Fruit fly (Drosophila melanogaster) whole organism, embryonic: ENCODE measurements around the gene CG14636.
A peak's percentile ranks its signal among the peaks of the same experiment; 100 is the strongest.

Experiments
- Asciz ChIP-seq: fragments of 200-800 bp; sonication (Bioruptor generic); optimal IDR thresholded peaks from 2 replicates; lab custom pipeline; 2017; ENCODE audit warnings: missing biosample characterization, mild to moderate bottlenecking, missing genetic modification characterization, missing genetic modification reagents
- Atf-2 ChIP-seq: fragments of 200-800 bp; sonication (Bioruptor generic); optimal IDR thresholded peaks from 2 replicates; lab custom pipeline; 2016; ENCODE audit warnings: missing biosample characterization, missing genetic modification characterization
- Awh ChIP-seq: fragments of 200-800 bp; sonication (Bioruptor generic); IDR thresholded peaks from 2 replicates; pipeline ENCODE4, ENCODE4 v1.3.6; 2022; ENCODE audit warnings: missing biosample characterization, missing genetic modification characterization
- Bdp1 ChIP-seq: fragments of 200-800 bp; sonication (Bioruptor generic); optimal IDR thresholded peaks from 3 replicates; lab custom pipeline; 2016; ENCODE audit warnings: missing biosample characterization, missing genetic modification characterization
- Bgb ChIP-seq: fragments of 200-800 bp; sonication (Bioruptor generic); IDR thresholded peaks from 2 replicates; pipeline ENCODE4 v1.3.6; 2022; ENCODE audit warnings: missing biosample characterization, missing genetic modification characterization; ENCODE audit not compliant: partially characterized antibody
- CG1024 ChIP-seq: fragments of 200-800 bp; sonication (Bioruptor generic); IDR thresholded peaks from 2 replicates; pipeline ENCODE4 v1.3.6; 2022; ENCODE audit warnings: missing biosample characterization, missing genetic modification characterization
- CG10321 ChIP-seq: fragments of 200-800 bp; sonication (Bioruptor generic); IDR thresholded peaks from 2 replicates; pipeline ENCODE4 v1.3.6; 2022; ENCODE audit warnings: missing biosample characterization, missing genetic modification characterization
- CG11093 ChIP-seq: fragments of 200-800 bp; sonication (Bioruptor generic); IDR thresholded peaks from 3 replicates; pipeline ENCODE4 v1.3.6; 2022; ENCODE audit warnings: missing biosample characterization, missing genetic modification characterization
- CG11696 ChIP-seq: fragments of 200-800 bp; sonication (Bioruptor generic); IDR thresholded peaks from 2 replicates; pipeline ENCODE4 v1.3.6; 2022; ENCODE audit warnings: missing biosample characterization, missing genetic modification characterization
- CG12104 ChIP-seq: fragments of 200-800 bp; sonication (Bioruptor generic); optimal IDR thresholded peaks from 3 replicates; lab custom pipeline; 2016; ENCODE audit warnings: missing biosample characterization, missing genetic modification characterization
- CG13624 ChIP-seq: fragments of 200-800 bp; sonication (Bioruptor generic); optimal IDR thresholded peaks from 2 replicates; lab custom pipeline; 2016; ENCODE audit warnings: missing biosample characterization, missing genetic modification characterization
- CG15011 ChIP-seq: fragments of 200-800 bp; sonication (Bioruptor generic); optimal IDR thresholded peaks from 3 replicates; lab custom pipeline; 2018; ENCODE audit warnings: missing biosample characterization, mild to moderate bottlenecking, missing genetic modification characterization
- CG15073 ChIP-seq: fragments of 200-800 bp; sonication (Bioruptor generic); optimal IDR thresholded peaks from 2 replicates; lab custom pipeline; 2016; ENCODE audit warnings: missing biosample characterization, missing genetic modification characterization
- CG1529 ChIP-seq: fragments of 200-800 bp; sonication (Bioruptor generic); optimal IDR thresholded peaks from 3 replicates; lab custom pipeline; 2018; ENCODE audit warnings: missing biosample characterization, missing genetic modification characterization
- CG1647 ChIP-seq: fragments of 200-800 bp; sonication (Bioruptor generic); optimal IDR thresholded peaks from 3 replicates; lab custom pipeline; 2016; ENCODE audit warnings: missing biosample characterization, missing genetic modification characterization
- CG2120 ChIP-seq: fragments of 200-800 bp; sonication (Bioruptor generic); optimal IDR thresholded peaks from 3 replicates; lab custom pipeline; 2016; ENCODE audit warnings: missing biosample characterization, missing genetic modification characterization
- CG31441 ChIP-seq: fragments of 200-800 bp; sonication (Bioruptor generic); IDR thresholded peaks from 2 replicates; pipeline ENCODE4 v1.3.6; 2022; ENCODE audit warnings: missing biosample characterization, missing genetic modification characterization
- CG3163 ChIP-seq: fragments of 200-800 bp; sonication (Bioruptor generic); optimal IDR thresholded peaks from 3 replicates; lab custom pipeline; 2016; ENCODE audit warnings: missing biosample characterization, missing genetic modification characterization
- CG4617 ChIP-seq: fragments of 200-800 bp; sonication (Bioruptor generic); optimal IDR thresholded peaks from 3 replicates; lab custom pipeline; 2016; ENCODE audit warnings: missing biosample characterization, missing genetic modification characterization, borderline replicate concordance
- CG7928 ChIP-seq: fragments of 200-800 bp; sonication (Bioruptor generic); optimal IDR thresholded peaks from 2 replicates; lab custom pipeline; 2017; ENCODE audit warnings: missing biosample characterization, mild to moderate bottlenecking, missing genetic modification characterization
- CG7987 ChIP-seq: fragments of 200-800 bp; sonication (Bioruptor generic); optimal IDR thresholded peaks from 2 replicates; lab custom pipeline; 2018; ENCODE audit warnings: missing biosample characterization, mild to moderate bottlenecking, missing genetic modification characterization, moderate library complexity
- Chrac-16 ChIP-seq: fragments of 200-800 bp; sonication (Bioruptor generic); optimal IDR thresholded peaks from 3 replicates; lab custom pipeline; 2016; ENCODE audit warnings: missing biosample characterization, missing genetic modification characterization
- D19B ChIP-seq: fragments of 200-800 bp; sonication (Bioruptor generic); optimal IDR thresholded peaks from 2 replicates; lab custom pipeline; 2017; ENCODE audit warnings: missing biosample characterization, mild to moderate bottlenecking, missing genetic modification characterization
- Deaf1 ChIP-seq: fragments of 200-800 bp; optimal IDR thresholded peaks from 3 replicates; lab custom pipeline; 2019; ENCODE audit warnings: missing biosample characterization, mild to moderate bottlenecking, missing genetic modification characterization, moderate library complexity
- Dip2 ChIP-seq: fragments of 200-800 bp; sonication (Bioruptor generic); IDR thresholded peaks from 2 replicates; pipeline ENCODE4 v1.3.6; 2022; ENCODE audit warnings: missing biosample characterization, missing genetic modification characterization
- Hey ChIP-seq: fragments of 200-800 bp; sonication (Bioruptor generic); optimal IDR thresholded peaks from 3 replicates; lab custom pipeline; 2018; ENCODE audit warnings: missing biosample characterization, mild to moderate bottlenecking, missing genetic modification characterization
- HmgD ChIP-seq: fragments of 200-800 bp; sonication (Bioruptor generic); optimal IDR thresholded peaks from 3 replicates; lab custom pipeline; 2016; ENCODE audit warnings: missing biosample characterization, missing genetic modification characterization
- Jarid2 ChIP-seq: fragments of 200-800 bp; sonication (Bioruptor generic); optimal IDR thresholded peaks from 3 replicates; lab custom pipeline; 2017; ENCODE audit warnings: mild to moderate bottlenecking, missing biosample characterization, missing genetic modification reagents, missing genetic modification characterization
- Lpt ChIP-seq: fragments of >200 bp; optimal IDR thresholded peaks from 2 replicates; lab custom pipeline; 2018; ENCODE audit warnings: missing biosample characterization, missing genetic modification characterization
- Meics ChIP-seq: fragments of 200-800 bp; sonication (Bioruptor generic); optimal IDR thresholded peaks from 2 replicates; lab custom pipeline; 2017; ENCODE audit warnings: missing biosample characterization, mild to moderate bottlenecking, missing genetic modification characterization
- Ptx1 ChIP-seq: fragments of 200-800 bp; sonication (Bioruptor generic); IDR thresholded peaks from 2 replicates; pipeline ENCODE4 v1.3.6; 2022; ENCODE audit warnings: missing biosample characterization, missing genetic modification characterization
- Side ChIP-seq: fragments of 200-800 bp; sonication (Bioruptor generic); optimal IDR thresholded peaks from 2 replicates; lab custom pipeline; 2016; ENCODE audit warnings: missing biosample characterization, missing genetic modification characterization
- Stat92E ChIP-seq, 3 experiments: fragments of >200 bp in 2 of 3; fragments of 200-800 bp in 1 of 3; sonication (Bioruptor generic) in 1 of 3; optimal IDR thresholded peaks; 2 replicates each; lab custom pipeline; 2017 to 2019; ENCODE audit warnings: missing biosample characterization in 3 of 3, missing genetic modification characterization in 3 of 3, mild to moderate bottlenecking in 1 of 3, moderate library complexity in 1 of 3
- bbx ChIP-seq: fragments of 200-800 bp; sonication (Bioruptor generic); IDR thresholded peaks from 2 replicates; pipeline ENCODE4 v1.3.6; 2022; ENCODE audit warnings: missing biosample characterization, missing genetic modification characterization; ENCODE audit not compliant: partially characterized antibody
- bowl ChIP-seq: fragments of 200-800 bp; sonication (Bioruptor generic); IDR thresholded peaks from 2 replicates; pipeline ENCODE4 v1.3.6; 2022; ENCODE audit warnings: missing biosample characterization, missing genetic modification characterization
- dimm ChIP-seq: fragments of 200-800 bp; sonication (Bioruptor generic); IDR thresholded peaks from 2 replicates; pipeline ENCODE4 v1.3.6; 2022; ENCODE audit warnings: missing biosample characterization, missing genetic modification characterization
- eve ChIP-seq, 2 experiments: fragments of >200 bp; optimal IDR thresholded peaks; 2 replicates each; lab custom pipeline; 2017; ENCODE audit warnings: missing biosample characterization in 2 of 2, missing genetic modification characterization in 2 of 2
- fd64A ChIP-seq: fragments of 200-800 bp; sonication (Bioruptor generic); optimal IDR thresholded peaks from 3 replicates; lab custom pipeline; 2018; ENCODE audit warnings: missing biosample characterization, mild to moderate bottlenecking, missing genetic modification characterization
- gce ChIP-seq: fragments of 200-800 bp; sonication (Bioruptor generic); IDR thresholded peaks from 3 replicates; pipeline ENCODE4 v1.3.6; 2022; ENCODE audit warnings: missing biosample characterization, missing genetic modification characterization
- gem ChIP-seq: fragments of 200-800 bp; sonication (Bioruptor generic); optimal IDR thresholded peaks from 2 replicates; lab custom pipeline; 2019; ENCODE audit warnings: missing biosample characterization, mild to moderate bottlenecking, missing genetic modification characterization, moderate library complexity
- gro ChIP-seq: fragments of 200-800 bp; sonication (Bioruptor generic); optimal IDR thresholded peaks from 2 replicates; lab custom pipeline; 2016; ENCODE audit warnings: missing biosample characterization, missing genetic modification characterization
- kay ChIP-seq: fragments of 200-800 bp; sonication (Bioruptor generic); optimal IDR thresholded peaks from 2 replicates; lab custom pipeline; 2016; ENCODE audit warnings: missing biosample characterization, missing genetic modification characterization
- lmd ChIP-seq: fragments of 200-800 bp; sonication (Bioruptor generic); IDR thresholded peaks from 2 replicates; pipeline ENCODE4 v1.3.6; 2022; ENCODE audit warnings: missing biosample characterization, missing genetic modification characterization
- nau ChIP-seq: fragments of 200-800 bp; sonication (Bioruptor generic); optimal IDR thresholded peaks from 3 replicates; lab custom pipeline; 2017; ENCODE audit warnings: missing biosample characterization, mild to moderate bottlenecking, missing genetic modification characterization, missing genetic modification reagents
- nmo ChIP-seq: fragments of 200-800 bp; sonication (Bioruptor generic); optimal IDR thresholded peaks from 2 replicates; lab custom pipeline; 2018; ENCODE audit warnings: missing biosample characterization, mild to moderate bottlenecking, missing genetic modification characterization, moderate library complexity
- schlank ChIP-seq: fragments of 200-800 bp; sonication (Bioruptor generic); optimal IDR thresholded peaks from 2 replicates; lab custom pipeline; 2018; ENCODE audit warnings: missing biosample characterization, mild to moderate bottlenecking, missing genetic modification characterization
- sd ChIP-seq: fragments of 200-800 bp; sonication (Bioruptor generic); optimal IDR thresholded peaks from 3 replicates; lab custom pipeline; 2018; ENCODE audit warnings: missing biosample characterization, mild to moderate bottlenecking, missing genetic modification characterization, moderate library complexity
- sisA ChIP-seq: fragments of 200-800 bp; sonication (Bioruptor generic); IDR thresholded peaks from 2 replicates; pipeline ENCODE4 v1.3.6; 2022; ENCODE audit warnings: missing biosample characterization, missing genetic modification characterization
- slbo ChIP-seq: fragments of 200-800 bp; sonication (Bioruptor generic); IDR thresholded peaks from 2 replicates; pipeline ENCODE4 v1.3.6; 2022; ENCODE audit warnings: missing biosample characterization, missing genetic modification characterization
- sug ChIP-seq: fragments of 200-800 bp; optimal IDR thresholded peaks from 2 replicates; lab custom pipeline; 2019; ENCODE audit warnings: missing biosample characterization, mild to moderate bottlenecking, missing genetic modification characterization, moderate library complexity
- ttk ChIP-seq: fragments of 200-800 bp; sonication (Bioruptor generic); IDR thresholded peaks from 2 replicates; pipeline ENCODE4 v2.1.2; 2022; ENCODE audit warnings: missing biosample characterization, missing genetic modification characterization
- vnd ChIP-seq: fragments of 200-800 bp; sonication (Bioruptor generic); IDR thresholded peaks from 3 replicates; pipeline ENCODE4 v1.3.6; 2022; ENCODE audit warnings: missing biosample characterization, missing genetic modification characterization; ENCODE audit not compliant: partially characterized antibody
- wdn ChIP-seq: fragments of 200-800 bp; sonication (Bioruptor generic); IDR thresholded peaks from 2 replicates; pipeline ENCODE4 v1.3.6; 2022; ENCODE audit warnings: missing biosample characterization, missing genetic modification characterization

Gene CG14636

dm6 chr3R:4197055-4197454, 18.1 kb downstream of the CG14636 start, which contains the start of gene beta-Man (continued):
- TF ChIP-seq schlank (tag; lab: Kevin White, UChicago) (no peak), Bgb (GFP tag; lab: Robert Waterston, UW) (peak; percentile 61; the same call in 1 of the 2 replicates), sisA (GFP tag; lab: Robert Waterston, UW) (no peak), Atf-2 (GFP tag; lab: Kevin White, UChicago) (no peak), Hey (tag; lab: Kevin White, UChicago) (no peak), bbx (peak; percentile 54), CG1529 (GFP tag; lab: Kevin White, UChicago) (no peak), eve (GFP tag; optimal IDR thresholded peaks at IDR 0.05; lab: Kevin White, UChicago) (no peak), gro (no peak), CG15073 (GFP tag; lab: Kevin White, UChicago) (no peak), CG2120 (GFP tag; lab: Kevin White, UChicago) (no peak), lmd (GFP tag; lab: Robert Waterston, UW) (no peak), fd64A (GFP tag; lab: Kevin White, UChicago) (no peak), Jarid2 (GFP tag; lab: Kevin White, UChicago) (peak; percentile 60), sd (tag; lab: Kevin White, UChicago) (no peak), wdn (GFP tag; lab: Robert Waterston, UW) (no peak), CG11696 (GFP tag; lab: Robert Waterston, UW) (no peak), CG1024 (GFP tag; lab: Robert Waterston, UW) (no peak), gce (GFP tag; lab: Robert Waterston, UW) (no peak), CG12104 (GFP tag; lab: Kevin White, UChicago) (no peak), Lpt (GFP tag; lab: Kevin White, UChicago) (no peak), Dip2 (GFP tag; lab: Robert Waterston, UW) (no peak), Ptx1 (GFP tag; lab: Robert Waterston, UW) (no peak), Awh (no peak), nmo (no peak), bowl (no peak), CG7987 (GFP tag; lab: Kevin White, UChicago) (peak; percentile 1), CG4617 (GFP tag; lab: Kevin White, UChicago) (no peak), Meics (GFP tag; lab: Kevin White, UChicago) (peak; percentile 43), CG13624 (GFP tag; lab: Kevin White, UChicago) (no peak), vnd (GFP tag; lab: Robert Waterston, UW) (no peak), Bdp1 (GFP tag; lab: Kevin White, UChicago) (no peak), Asciz (GFP tag; lab: Kevin White, UChicago) (no peak), CG31441 (GFP tag; lab: Robert Waterston, UW) (no peak), Stat92E (GFP tag; optimal IDR thresholded peaks at IDR 0.05; lab: Kevin White, UChicago) (no peak), CG3163 (peak; percentile 9), CG7928 (GFP tag; lab: Kevin White, UChicago) (no peak), CG15011 (GFP tag; lab: Kevin White, UChicago) (no peak), slbo (GFP tag; lab: Robert Waterston, UW) (no peak), CG10321 (GFP tag; lab: Robert Waterston, UW) (no peak), nau (no peak), dimm (GFP tag; lab: Robert Waterston, UW) (no peak), sug (peak; percentile 36), Deaf1 (tag; lab: Kevin White, UChicago) (peak; percentile 97), D19B (GFP tag; lab: Kevin White, UChicago) (no peak), CG11093 (GFP tag; lab: Robert Waterston, UW) (no peak), HmgD (GFP tag; lab: Kevin White, UChicago) (no peak), Side (peak; percentile 25), kay (GFP tag; lab: Kevin White, UChicago) (peak; percentile 46), gem (no peak), CG1647 (GFP tag; lab: Kevin White, UChicago) (no peak), Chrac-16 (GFP tag; lab: Kevin White, UChicago) (no peak), ttk (GFP tag; lab: Robert Waterston, UW) (no peak)
